Fruit fly (Drosophila melanogaster): Measurements from ENCODE around the gene brm.

DNA sequence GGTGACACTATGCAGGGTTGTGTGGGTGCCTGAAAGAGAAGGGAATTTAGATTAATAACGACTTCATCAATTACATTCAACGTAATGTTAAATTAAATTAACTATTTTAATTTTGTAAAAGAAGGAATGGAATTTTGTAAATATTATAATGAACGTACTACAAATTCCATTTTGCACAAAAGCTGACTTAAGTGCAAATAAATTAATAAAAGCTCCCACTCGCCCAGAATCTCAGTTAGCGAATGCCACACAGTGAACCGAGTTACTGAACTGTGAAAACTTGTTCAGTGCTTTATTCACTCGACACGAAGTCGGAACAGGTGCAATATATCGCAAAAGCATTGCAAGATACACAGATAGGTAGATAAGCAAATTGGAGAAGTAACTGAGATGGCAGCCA is 7.6 kb downstream of the brm start, which contains the start of gene CG17026:
- no peak for TF ChIP-seq EcR (GFP tag; optimal IDR thresholded peaks at IDR 0.05)
- no peak for TF ChIP-seq pan (optimal IDR thresholded peaks at IDR 0.05)
- no peak for TF ChIP-seq usp (GFP tag; optimal IDR thresholded peaks at IDR 0.05)
- TF ChIP-seq CG8478 (optimal IDR thresholded peaks at IDR 0.05) = no peak
- no peak for TF ChIP-seq psq (optimal IDR thresholded peaks at IDR 0.05)
- TF ChIP-seq Dll (optimal IDR thresholded peaks at IDR 0.05) = no peak

Data from whole organism.